Worm (Caenorhabditis elegans) whole organism, L1 larva: ENCODE measurements around the gene K08E4.8.

ENCODE experiments used
- C04F5.9 ChIP-seq: sonication (generic microtip); optimal IDR thresholded peaks from 2 replicates; lab custom pipeline; 2016; ENCODE audit warnings: missing genetic modification characterization, missing compliant biosample characterization
- C16A3.4 ChIP-seq: fragments of 150-350 bp; optimal IDR thresholded peaks from 2 replicates; lab custom pipeline; 2014; ENCODE audit warnings: missing biosample characterization, missing genetic modification characterization
- F16B12.6 ChIP-seq: fragments of 150-350 bp; optimal IDR thresholded peaks from 2 replicates; lab custom pipeline; 2014; ENCODE audit warnings: missing biosample characterization, missing genetic modification characterization
- Y116A8C.19 ChIP-seq: sonication (generic microtip); optimal IDR thresholded peaks from 2 replicates; lab custom pipeline; 2016; ENCODE audit warnings: missing compliant biosample characterization, missing genetic modification characterization, borderline replicate concordance
- aha-1 ChIP-seq: fragments of 150-350 bp; optimal IDR thresholded peaks from 2 replicates; lab custom pipeline; 2014; ENCODE audit warnings: missing biosample characterization, missing genetic modification characterization
- alr-1 ChIP-seq: fragments of 200-800 bp; sonication (Bioruptor generic); optimal IDR thresholded peaks from 2 replicates; lab custom pipeline; 2018; ENCODE audit warnings: borderline replicate concordance, mild to moderate bottlenecking, missing genetic modification characterization, missing compliant biosample characterization
- blmp-1 ChIP-seq: fragments of 150-350 bp; optimal IDR thresholded peaks from 2 replicates; lab custom pipeline; 2014; ENCODE audit warnings: missing biosample characterization, missing genetic modification characterization
- ceh-82 ChIP-seq, 3 experiments: fragments of 150-350 bp in 1 of 3; sonication (generic microtip) in 2 of 3; optimal IDR thresholded peaks; 2 replicates each; lab custom pipeline; 2014 to 2017; ENCODE audit warnings: missing biosample characterization in 3 of 3, missing genetic modification characterization in 3 of 3
- ceh-90 ChIP-seq: sonication (generic microtip); optimal IDR thresholded peaks from 2 replicates; lab custom pipeline; 2016; ENCODE audit warnings: missing genetic modification characterization, missing compliant biosample characterization
- ces-1 ChIP-seq: fragments of 150-350 bp; optimal IDR thresholded peaks from 2 replicates; lab custom pipeline; 2014; ENCODE audit warnings: missing biosample characterization, missing genetic modification reagents, missing genetic modification characterization
- dsc-1 ChIP-seq: sonication (generic microtip); optimal IDR thresholded peaks from 2 replicates; lab custom pipeline; 2016; ENCODE audit warnings: mild to moderate bottlenecking, missing genetic modification characterization, missing compliant biosample characterization
- efl-1 ChIP-seq, 4 experiments: fragments of 150-350 bp; optimal IDR thresholded peaks in 3 of 4; peaks in 1 of 4; 1 replicate in 1 of 4; 2 replicates in 3 of 4; lab custom pipeline; 2014; ENCODE audit warnings: missing biosample characterization in 2 of 4, missing genetic modification characterization in 2 of 4, missing genetic modification reagents in 2 of 4
- efl-3 ChIP-seq: fragments of 200-800 bp; sonication (Bioruptor generic); optimal IDR thresholded peaks from 2 replicates; lab custom pipeline; 2018; ENCODE audit warnings: mild to moderate bottlenecking, missing genetic modification characterization, missing compliant biosample characterization
- elt-2 ChIP-seq: sonication (generic microtip); optimal IDR thresholded peaks from 2 replicates; lab custom pipeline; 2016; ENCODE audit warnings: missing genetic modification characterization, mild to moderate bottlenecking, inconsistent platforms, missing compliant biosample characterization, missing genetic modification reagents
- ets-5 ChIP-seq: fragments of 200-800 bp; sonication (Bioruptor generic); IDR thresholded peaks from 2 replicates; pipeline ENCODE4 v1.3.6; 2022; ENCODE audit warnings: missing genetic modification characterization, missing compliant biosample characterization
- fkh-4 ChIP-seq: sonication (generic microtip); optimal IDR thresholded peaks from 2 replicates; lab custom pipeline; 2016; ENCODE audit warnings: missing compliant biosample characterization, missing genetic modification characterization, borderline replicate concordance
- fkh-8 ChIP-seq: sonication (generic microtip); optimal IDR thresholded peaks from 2 replicates; lab custom pipeline; 2016; ENCODE audit warnings: mild to moderate bottlenecking, missing genetic modification characterization, missing compliant biosample characterization
- grh-1 ChIP-seq: fragments of 200-800 bp; sonication (Bioruptor generic); IDR thresholded peaks from 2 replicates; pipeline ENCODE4 v1.3.6; 2022; ENCODE audit warnings: missing genetic modification reagents, missing genetic modification characterization, missing compliant biosample characterization
- hlh-4 ChIP-seq: sonication (generic microtip); optimal IDR thresholded peaks from 2 replicates; lab custom pipeline; 2016; ENCODE audit warnings: mild to moderate bottlenecking, missing genetic modification characterization, missing compliant biosample characterization
- lin-13 ChIP-seq: fragments of 150-350 bp; optimal IDR thresholded peaks from 2 replicates; lab custom pipeline; 2014; ENCODE audit warnings: missing biosample characterization, missing genetic modification reagents, missing genetic modification characterization
- lin-14 ChIP-seq: fragments of 200-800 bp; sonication (Bioruptor generic); optimal IDR thresholded peaks from 2 replicates; lab custom pipeline; 2018; ENCODE audit warnings: mild to moderate bottlenecking, missing genetic modification characterization, moderate library complexity, missing compliant biosample characterization
- lin-15B ChIP-seq: fragments of 150-350 bp; sonication (generic microtip); optimal IDR thresholded peaks from 3 replicates; lab custom pipeline; 2014; ENCODE audit warnings: missing biosample characterization, missing genetic modification characterization
- lin-35 ChIP-seq, 2 experiments: fragments of 150-350 bp; optimal IDR thresholded peaks; 2 replicates each; lab custom pipeline; 2014; ENCODE audit warnings: missing biosample characterization in 2 of 2, missing genetic modification characterization in 2 of 2, missing genetic modification reagents in 2 of 2
- lin-39 ChIP-seq: fragments of 150-350 bp; optimal IDR thresholded peaks from 2 replicates; lab custom pipeline; 2014; ENCODE audit warnings: missing biosample characterization, missing genetic modification reagents, missing genetic modification characterization
- lsy-2 ChIP-seq, 2 experiments: fragments of 150-350 bp; optimal IDR thresholded peaks; 2 replicates each; lab custom pipeline; 2014; ENCODE audit warnings: missing biosample characterization in 2 of 2, missing genetic modification characterization in 2 of 2
- mdl-1 ChIP-seq, 2 experiments: fragments of 150-350 bp; optimal IDR thresholded peaks; 2 replicates each; lab custom pipeline; 2014 to 2017; ENCODE audit warnings: missing biosample characterization in 2 of 2, missing genetic modification characterization in 2 of 2, inconsistent platforms in 1 of 2
- mep-1 ChIP-seq: fragments of 150-350 bp; optimal IDR thresholded peaks from 2 replicates; lab custom pipeline; 2014; ENCODE audit warnings: missing biosample characterization, missing genetic modification characterization
- nhr-12 ChIP-seq: sonication (generic microtip); optimal IDR thresholded peaks from 2 replicates; lab custom pipeline; 2017; ENCODE audit warnings: missing biosample characterization, missing genetic modification characterization
- nhr-20 ChIP-seq: sonication (generic microtip); optimal IDR thresholded peaks from 2 replicates; lab custom pipeline; 2016; ENCODE audit warnings: mild to moderate bottlenecking, missing genetic modification characterization, missing compliant biosample characterization
- nhr-28 ChIP-seq: fragments of 150-350 bp; optimal IDR thresholded peaks from 2 replicates; lab custom pipeline; 2014; ENCODE audit warnings: missing biosample characterization, missing genetic modification characterization
- nhr-47 ChIP-seq: sonication (generic microtip); optimal IDR thresholded peaks from 2 replicates; lab custom pipeline; 2016; ENCODE audit warnings: mild to moderate bottlenecking, missing genetic modification characterization, moderate library complexity, missing compliant biosample characterization
- nhr-71 ChIP-seq: sonication (generic microtip); optimal IDR thresholded peaks from 2 replicates; lab custom pipeline; 2016; ENCODE audit warnings: mild to moderate bottlenecking, missing genetic modification characterization, moderate library complexity, missing compliant biosample characterization
- nhr-77 ChIP-seq: fragments of 150-350 bp; optimal IDR thresholded peaks from 2 replicates; lab custom pipeline; 2014; ENCODE audit warnings: missing biosample characterization, missing genetic modification characterization
- pag-3 ChIP-seq: sonication (generic microtip); optimal IDR thresholded peaks from 2 replicates; lab custom pipeline; 2017; ENCODE audit warnings: missing genetic modification characterization, mild to moderate bottlenecking, missing compliant biosample characterization, antibody characterized with exemption, borderline replicate concordance; ENCODE audit not compliant: insufficient read depth
- skn-1 ChIP-seq: fragments of 150-350 bp; optimal IDR thresholded peaks from 2 replicates; lab custom pipeline; 2014; ENCODE audit warnings: missing biosample characterization, missing genetic modification characterization
- snu-23 ChIP-seq: sonication (generic microtip); optimal IDR thresholded peaks from 2 replicates; lab custom pipeline; 2016; ENCODE audit warnings: missing genetic modification characterization, missing compliant biosample characterization
- swsn-7 ChIP-seq: sonication (generic microtip); optimal IDR thresholded peaks from 2 replicates; lab custom pipeline; 2016; ENCODE audit warnings: missing genetic modification characterization, missing compliant biosample characterization
- tbx-2 ChIP-seq: sonication (generic microtip); optimal IDR thresholded peaks from 2 replicates; lab custom pipeline; 2016; ENCODE audit warnings: missing genetic modification characterization, missing compliant biosample characterization
- unc-130 ChIP-seq: fragments of 150-350 bp; optimal IDR thresholded peaks from 2 replicates; lab custom pipeline; 2017; ENCODE audit warnings: missing biosample characterization, missing genetic modification characterization, inconsistent platforms
- unc-86 ChIP-seq: sonication (generic microtip); optimal IDR thresholded peaks from 2 replicates; lab custom pipeline; 2016; ENCODE audit warnings: missing genetic modification characterization, missing compliant biosample characterization
- unc-98 ChIP-seq: fragments of 200-800 bp; sonication (Bioruptor generic); IDR thresholded peaks from 2 replicates; pipeline ENCODE4 v1.3.6; 2022; ENCODE audit warnings: missing genetic modification characterization, missing compliant biosample characterization
- xbp-1 ChIP-seq: sonication (generic microtip); optimal IDR thresholded peaks from 2 replicates; lab custom pipeline; 2016; ENCODE audit warnings: missing genetic modification characterization, missing compliant biosample characterization
- zip-4 ChIP-seq: fragments of 200-800 bp; sonication (Bioruptor generic); optimal IDR thresholded peaks from 2 replicates; lab custom pipeline; 2018; ENCODE audit warnings: mild to moderate bottlenecking, missing genetic modification characterization, moderate library complexity, missing compliant biosample characterization
- ztf-4 ChIP-seq: fragments of 150-350 bp; optimal IDR thresholded peaks from 2 replicates; lab custom pipeline; 2014; ENCODE audit warnings: missing biosample characterization, missing genetic modification characterization

K08E4.8 gene

ce11 chrIV:12084587-12084986 lies 23.5 kb upstream of the K08E4.8 start:
- TF ChIP-seq ets-5 (GFP tag; lab: Robert Waterston, UW) (no peak), nhr-28 (no peak), unc-130 (tag; lab: Kevin White, UChicago) (no peak), zip-4 (GFP tag; lab: Kevin White, UChicago) (no peak), C04F5.9 (no peak), pag-3 (tag; lab: Kevin White, UChicago) (no peak), nhr-12 (tag; lab: Kevin White, UChicago) (no peak), fkh-8 (no peak), efl-3 (GFP tag; lab: Kevin White, UChicago) (no peak), ceh-90 (no peak)

ce11 chrIV:12084178-12084577 lies 23.0 kb upstream of the K08E4.8 start, which contains the start of gene repo-1:
Gene repo-1 (plus strand): TSS chrIV:12084478.
- TF ChIP-seq unc-98 (GFP tag; lab: Robert Waterston, UW) (no peak), efl-1 (optimal IDR thresholded peaks at IDR 0.05; lab: Kevin White, UChicago) (no peak), efl-1 (GFP tag; optimal IDR thresholded peaks at IDR 0.05 in 1 of 2; lab: Kevin White, UChicago) (peak in 1 of 2 experiments; percentile 64)

ce11 chrIV:12080807-12081206 lies 19.7 kb upstream of the K08E4.8 start:
- no peak for TF ChIP-seq nhr-77
- no peak for TF ChIP-seq efl-1 (optimal IDR thresholded peaks at IDR 0.05; lab: Kevin White, UChicago)
- peak in 1 of 2 experiments; percentile 91 for TF ChIP-seq efl-1 (GFP tag; optimal IDR thresholded peaks at IDR 0.05 in 1 of 2; lab: Kevin White, UChicago)

ce11 chrIV:12078907-12079523 lies 17.9 kb upstream of the K08E4.8 start, which contains the start of gene lex-1:
Gene lex-1 (plus strand): TSS chrIV:12079473.
- TF ChIP-seq pag-3 (tag; lab: Kevin White, UChicago) (no peak), ces-1 (GFP tag; lab: Kevin White, UChicago) (no peak), swsn-7 (peak; percentile 3), lin-35 (GFP tag; optimal IDR thresholded peaks at IDR 0.05; lab: Kevin White, UChicago) (peak; percentile 80 to 92), F16B12.6 (tag; lab: Kevin White, UChicago) (peak; percentile 20), nhr-47 (peak; percentile 6), hlh-4 (tag; lab: Kevin White, UChicago) (no peak), efl-3 (GFP tag; lab: Kevin White, UChicago) (no peak), xbp-1 (tag; lab: Kevin White, UChicago) (peak; percentile 36), mep-1 (tag; lab: Kevin White, UChicago) (peak; percentile 56), dsc-1 (tag; lab: Kevin White, UChicago) (no peak), ztf-4 (tag; lab: Kevin White, UChicago) (no peak), alr-1 (tag; lab: Kevin White, UChicago) (no peak), lin-13 (GFP tag; lab: Kevin White, UChicago) (no peak), aha-1 (no peak), zip-4 (GFP tag; lab: Kevin White, UChicago) (no peak), lin-39 (tag; lab: Kevin White, UChicago) (no peak), nhr-71 (tag; lab: Kevin White, UChicago) (peak; percentile 50), fkh-8 (peak; percentile 21), skn-1 (peak; percentile 37), fkh-4 (tag; lab: Kevin White, UChicago) (no peak), C04F5.9 (peak; percentile 14), ets-5 (GFP tag; lab: Robert Waterston, UW) (no peak), lin-14 (GFP tag; lab: Kevin White, UChicago) (peak; percentile 40), mdl-1 (tag; optimal IDR thresholded peaks at IDR 0.05; lab: Kevin White, UChicago) (peak in 1 of 2 experiments; percentile 76), ceh-82 (tag; optimal IDR thresholded peaks at IDR 0.05; lab: Kevin White, UChicago) (peak in 1 of 3 experiments; percentile 22), grh-1 (GFP tag; lab: Robert Waterston, UW) (no peak), lin-15B (tag; lab: Kevin White, UChicago) (peak; percentile 71), nhr-20 (tag; lab: Kevin White, UChicago) (peak; percentile 38), elt-2 (tag; lab: Kevin White, UChicago) (no peak), tbx-2 (tag; lab: Kevin White, UChicago) (peak; percentile 4), snu-23 (peak; percentile 55), Y116A8C.19 (tag; lab: Kevin White, UChicago) (no peak), lsy-2 (tag; optimal IDR thresholded peaks at IDR 0.05; lab: Kevin White, UChicago) (peak; percentile 29 to 72), blmp-1 (peak; percentile 86), unc-86 (tag; lab: Kevin White, UChicago) (no peak), C16A3.4 (tag; lab: Kevin White, UChicago) (peak; percentile 37), efl-1 (optimal IDR thresholded peaks at IDR 0.05; lab: Kevin White, UChicago) (peak; percentile 18 to 79), efl-1 (GFP tag; optimal IDR thresholded peaks at IDR 0.05 in 1 of 2; lab: Kevin White, UChicago) (peak; percentile 85 to 98)
